Worm (Caenorhabditis elegans) whole organism, L4 larva: ENCODE measurements around the gene txdc-17.
A peak's percentile ranks its signal among the peaks of the same experiment; 100 is the strongest.

ENCODE experiments used
- R02D3.7 ChIP-seq: fragments of 150-350 bp; sonication (generic microtip); optimal IDR thresholded peaks from 3 replicates; lab custom pipeline; 2014; ENCODE audit warnings: missing biosample characterization, missing genetic modification characterization
- attf-4 ChIP-seq: sonication (generic microtip); optimal IDR thresholded peaks from 3 replicates; lab custom pipeline; 2017; ENCODE audit warnings: missing biosample characterization, missing genetic modification characterization
- ceh-44 ChIP-seq: fragments of 200-800 bp; sonication (Bioruptor generic); IDR thresholded peaks from 2 replicates; pipeline ENCODE4 v1.3.6; 2022; ENCODE audit warnings: missing genetic modification reagents, missing genetic modification characterization, missing compliant biosample characterization
- dpl-1 ChIP-seq: fragments of 150-350 bp; optimal IDR thresholded peaks from 2 replicates; lab custom pipeline; 2014; ENCODE audit warnings: missing biosample characterization, missing genetic modification reagents, missing genetic modification characterization
- mep-1 ChIP-seq: fragments of 150-350 bp; sonication (generic microtip); optimal IDR thresholded peaks from 3 replicates; lab custom pipeline; 2014; ENCODE audit warnings: missing biosample characterization, missing genetic modification characterization
- mes-2 ChIP-seq: sonication (generic microtip); optimal IDR thresholded peaks from 2 replicates; lab custom pipeline; 2016; ENCODE audit warnings: missing genotype, mild to moderate bottlenecking, missing genetic modification characterization, missing compliant biosample characterization; ENCODE audit not compliant: poor library complexity, severe bottlenecking
- nhr-25 ChIP-seq: sonication (generic microtip); optimal IDR thresholded peaks from 2 replicates; lab custom pipeline; 2017; ENCODE audit warnings: missing genetic modification characterization, mild to moderate bottlenecking, missing compliant biosample characterization, antibody characterized with exemption, moderate library complexity, borderline replicate concordance; ENCODE audit not compliant: insufficient read depth
- pqm-1 ChIP-seq: sonication (generic microtip); optimal IDR thresholded peaks from 2 replicates; lab custom pipeline; 2017; ENCODE audit warnings: missing biosample characterization, missing genetic modification characterization
- saeg-2 ChIP-seq: fragments of 200-800 bp; sonication (Bioruptor generic); IDR thresholded peaks from 2 replicates; pipeline ENCODE4 v1.3.6; 2022; ENCODE audit warnings: missing genetic modification reagents, missing genetic modification characterization, missing compliant biosample characterization
- snpc-4 ChIP-seq: fragments of 150-350 bp; optimal IDR thresholded peaks from 2 replicates; lab custom pipeline; 2014; ENCODE audit warnings: missing biosample characterization, missing genetic modification characterization
- unc-62 ChIP-seq, 3 experiments: fragments of 150-350 bp in 1 of 3; sonication (generic microtip); optimal IDR thresholded peaks in 2 of 3; peaks in 1 of 3; 1 replicate in 1 of 3; 2 replicates in 2 of 3; lab custom pipeline; 2014 to 2017; ENCODE audit warnings: missing biosample characterization in 3 of 3, missing genetic modification characterization in 3 of 3, missing genetic modification reagents in 3 of 3, missing genotype in 1 of 3
- zag-1 ChIP-seq: fragments of 150-350 bp; optimal IDR thresholded peaks from 2 replicates; lab custom pipeline; 2014; ENCODE audit warnings: missing biosample characterization, missing genetic modification characterization
- ztf-11 ChIP-seq: fragments of 150-350 bp; optimal IDR thresholded peaks from 2 replicates; lab custom pipeline; 2014; ENCODE audit warnings: missing biosample characterization, missing genetic modification characterization

DNA sequence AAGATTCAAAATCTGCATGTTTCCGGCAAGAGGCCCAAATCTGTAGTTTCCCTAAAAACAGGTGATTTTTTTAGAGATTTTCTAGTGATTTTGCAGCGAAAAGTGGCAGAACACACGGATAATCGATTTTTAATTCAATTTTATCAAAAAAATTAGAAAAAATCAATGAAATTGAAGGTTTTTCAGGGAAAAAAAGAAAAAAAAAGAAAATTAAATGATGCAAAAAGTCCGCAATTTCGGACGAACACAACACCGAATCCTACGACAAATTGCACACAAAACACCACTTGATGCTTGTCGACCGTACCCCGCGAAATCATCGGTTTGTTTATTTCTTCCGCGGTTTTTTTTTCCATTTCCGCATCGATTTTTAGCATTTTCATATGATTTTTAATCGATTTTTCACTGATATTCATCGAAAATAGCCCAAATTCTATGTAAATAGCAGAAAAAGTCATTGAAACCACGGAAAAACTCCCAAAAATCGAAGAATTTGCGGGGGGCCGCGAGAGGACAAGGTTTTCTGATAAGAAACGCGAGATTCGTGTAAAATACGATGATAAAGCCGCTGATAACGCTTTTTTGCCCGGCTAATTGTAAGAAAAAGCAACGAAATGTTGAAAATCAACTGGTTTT, 19.4 kb upstream of the txdc-17 start, which contains the start of gene tufm-1:
- TF ChIP-seq saeg-2 (GFP tag; lab: Robert Waterston, UW) = no peak
- peak; percentile 54 for TF ChIP-seq dpl-1 (GFP tag; lab: Kevin White, UChicago)
- TF ChIP-seq nhr-25 = no peak
- TF ChIP-seq ztf-11 (tag; lab: Kevin White, UChicago) = no peak
- TF ChIP-seq attf-4 (tag; lab: Kevin White, UChicago) = no peak
- TF ChIP-seq ceh-44 (GFP tag; lab: Robert Waterston, UW) = no peak
- TF ChIP-seq mep-1 (tag; lab: Kevin White, UChicago) = peak; percentile 8
- TF ChIP-seq snpc-4 = no peak
- no peak for TF ChIP-seq zag-1 (tag; lab: Kevin White, UChicago)
- TF ChIP-seq pqm-1 = no peak
- TF ChIP-seq R02D3.7 (tag; lab: Kevin White, UChicago) = no peak
- no peak for TF ChIP-seq unc-62 (GFP tag; optimal IDR thresholded peaks at IDR 0.05 in 1 of 2; lab: Kevin White, UChicago)
- TF ChIP-seq unc-62 (tag; optimal IDR thresholded peaks at IDR 0.05; lab: Kevin White, UChicago) = no peak
- peak; percentile 63 for TF ChIP-seq mes-2 (tag; lab: Kevin White, UChicago)
